Worm (Caenorhabditis elegans): ENCODE data around the gene lelo-2.

lelo-2 gene

DNA sequence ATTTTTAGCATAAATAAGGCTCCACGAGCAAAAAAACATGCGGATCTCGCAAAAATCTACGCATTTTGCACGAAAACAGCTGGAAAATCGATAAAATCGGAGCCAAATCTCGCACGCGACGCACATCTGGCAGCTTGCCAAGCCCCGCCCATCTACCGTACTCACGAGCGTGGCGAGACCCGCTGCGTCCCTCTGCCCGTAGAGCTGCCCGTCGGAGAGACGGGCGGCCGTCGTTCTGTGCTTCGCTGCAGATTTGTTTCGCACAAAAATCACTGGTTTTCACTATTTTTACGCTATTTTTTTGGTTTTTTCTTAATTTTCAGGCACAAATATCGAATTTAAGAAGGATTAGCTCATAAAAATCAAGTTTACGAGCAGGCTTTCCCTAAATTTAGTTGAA lies 8.3 kb downstream of the lelo-2 start (continued):
- TF ChIP-seq ctbp-1 (GFP tag; IDR thresholded peaks at IDR 0.05) (peak; percentile 68), ZK337.2 (GFP tag; IDR thresholded peaks at IDR 0.05) (no peak), zfp-3 (GFP tag; conservative IDR thresholded peaks at IDR 0.05) (peak; percentile 84), nhr-77 (tag; optimal IDR thresholded peaks at IDR 0.05) (peak; percentile 87), unc-62 (GFP tag; optimal IDR thresholded peaks at IDR 0.05 in 1 of 2) (peak in 1 of 2 experiments; percentile 93), unc-62 (tag; optimal IDR thresholded peaks at IDR 0.05) (no peak), ceh-62 (tag; optimal IDR thresholded peaks at IDR 0.05) (no peak), daf-8 (GFP tag; IDR thresholded peaks at IDR 0.05) (no peak), nhr-111 (GFP tag; optimal IDR thresholded peaks at IDR 0.05) (no peak), zip-2 (tag; optimal IDR thresholded peaks at IDR 0.05) (no peak), spr-3 (GFP tag; optimal IDR thresholded peaks at IDR 0.05) (peak; percentile 60), ztf-7 (tag; optimal IDR thresholded peaks at IDR 0.05) (peak; percentile 24), lin-29 (GFP tag; IDR thresholded peaks at IDR 0.05) (0 out of 2 replicates have a peak, but pooled peaks have one; percentile 23), skn-1 (tag; optimal IDR thresholded peaks at IDR 0.05) (no peak), lir-3 (tag; optimal IDR thresholded peaks at IDR 0.05) (no peak), ZK546.5 (tag; optimal IDR thresholded peaks at IDR 0.05) (peak; percentile 51 to 94), spr-1 (tag; optimal IDR thresholded peaks at IDR 0.05) (peak; percentile 31), nhr-41 (GFP tag; IDR thresholded peaks at IDR 0.05) (no peak), mxl-3 (GFP tag; optimal IDR thresholded peaks at IDR 0.05) (peak; percentile 82), pqm-1 (tag; optimal IDR thresholded peaks at IDR 0.05) (peak; percentile 14), zfp-2 (tag; optimal IDR thresholded peaks at IDR 0.05) (peak; percentile 97), vab-7 (GFP tag; IDR thresholded peaks at IDR 0.05) (peak; percentile 45; the same call in 1 of the 2 replicates), daf-12 (tag; optimal IDR thresholded peaks at IDR 0.05) (no peak), madf-9 (GFP tag; conservative IDR thresholded peaks at IDR 0.05) (peak; percentile 74), fos-1 (tag; optimal IDR thresholded peaks at IDR 0.05) (no peak), unc-130 (GFP tag; optimal IDR thresholded peaks at IDR 0.05) (peak; percentile 58), ceh-44 (GFP tag; IDR thresholded peaks at IDR 0.05) (peak; percentile 76)

DNA sequence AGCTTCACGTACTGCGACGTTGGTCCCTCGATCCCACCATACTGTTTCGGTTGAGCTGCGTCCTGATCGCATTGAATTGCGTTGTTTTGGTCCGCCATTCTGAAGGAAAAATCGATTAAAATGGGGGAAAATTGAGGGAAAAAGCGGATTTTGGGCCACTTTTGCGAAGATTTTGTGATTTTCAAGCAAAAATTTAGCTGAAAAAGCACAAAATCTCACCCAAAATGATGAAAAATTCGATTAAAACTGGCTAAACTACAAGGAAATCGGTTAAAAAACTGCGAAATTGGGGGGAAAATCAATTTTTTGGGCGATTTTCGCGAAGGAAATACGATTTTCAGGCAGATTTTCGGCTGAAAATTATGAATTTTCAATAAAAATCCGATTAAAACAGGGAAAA lies 9.9 kb downstream of the lelo-2 start, which contains the start of gene elc-1:
TSS of gene elc-1 (minus strand) at position 101 of the 400 bp plus-strand sequence.
- no peak for TF ChIP-seq egl-27 (tag; optimal IDR thresholded peaks at IDR 0.05)
- TF ChIP-seq nhr-102 (tag; optimal IDR thresholded peaks at IDR 0.05) = no peak
- peak; percentile 87 for TF ChIP-seq aha-1 (tag)
- TF ChIP-seq egl-43 (GFP tag; IDR thresholded peaks at IDR 0.05) = no peak

DNA sequence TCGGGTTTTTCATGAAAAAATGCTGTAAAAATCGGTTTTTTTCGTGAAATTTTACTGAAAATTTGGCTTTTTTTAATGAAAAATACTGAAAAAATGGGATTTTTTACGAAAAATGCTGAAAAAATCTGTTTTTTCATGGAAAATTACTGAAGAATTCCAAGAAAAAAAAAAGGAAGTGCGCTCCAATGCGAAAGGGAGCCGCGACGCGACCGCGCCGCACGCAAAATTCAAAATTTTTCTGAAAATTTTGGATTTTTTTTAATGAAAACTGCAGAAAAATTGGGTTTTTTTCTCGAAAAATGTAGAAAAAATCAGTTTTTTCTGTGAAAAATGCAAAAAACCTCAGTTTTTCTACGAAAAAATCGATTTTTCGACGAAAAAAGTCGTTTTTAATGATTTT lies 10.5 kb downstream of the lelo-2 start:
- peak; percentile 61 for TF ChIP-seq lin-38 (GFP tag; IDR thresholded peaks at IDR 0.05)
- TF ChIP-seq nhr-41 (GFP tag; IDR thresholded peaks at IDR 0.05) = no peak

DNA sequence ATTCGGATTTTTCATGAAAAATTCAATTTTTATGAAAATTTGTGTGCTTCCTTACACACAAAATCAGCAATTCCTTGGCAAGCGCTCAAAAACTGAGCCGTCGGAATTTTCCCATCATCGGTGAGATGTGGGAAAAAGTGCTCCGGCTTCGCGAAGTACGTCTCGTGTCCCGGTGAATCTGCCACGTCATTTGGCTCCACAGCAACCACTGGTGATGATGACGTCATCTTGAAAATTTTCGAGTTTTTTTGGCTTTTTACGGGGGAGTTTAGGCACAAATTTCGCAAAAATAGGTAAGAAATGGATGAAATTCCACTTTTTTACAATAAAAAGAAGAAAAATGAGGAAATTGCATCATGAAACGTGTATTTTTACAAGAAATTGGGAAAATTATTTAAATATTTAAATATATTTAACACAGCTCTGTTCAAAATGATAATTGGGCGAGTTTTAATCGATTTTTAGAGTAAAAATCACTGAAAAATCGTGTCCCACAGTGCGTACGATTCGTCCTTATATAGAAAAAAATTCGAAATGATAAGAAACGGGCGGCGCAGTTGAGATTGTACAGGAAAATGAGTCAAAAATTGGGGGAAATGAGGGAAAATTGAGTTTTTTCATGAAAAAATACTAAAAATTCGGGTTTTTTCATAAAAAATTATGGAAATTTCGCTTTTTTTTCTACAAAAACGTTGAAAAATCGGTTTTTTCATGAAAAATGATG lies 13.0 kb downstream of the lelo-2 start, which contains the start of gene Y82E9BR.14:
TSS of gene Y82E9BR.14 (minus strand) at position 227 of the 724 bp plus-strand sequence.
- peak; percentile 14 for TF ChIP-seq T20F7.1 (GFP tag; optimal IDR thresholded peaks at IDR 0.05)
- no peak for TF ChIP-seq cey-2 (tag; optimal IDR thresholded peaks at IDR 0.05; ENCODE audit: borderline replicate concordance, insufficient read depth)
- TF ChIP-seq lir-3 (tag; optimal IDR thresholded peaks at IDR 0.05) = no peak
- no peak for TF ChIP-seq ces-1 (GFP tag; optimal IDR thresholded peaks at IDR 0.05)
- TF ChIP-seq Y48G9A.11 (GFP tag; IDR thresholded peaks at IDR 0.05) = no peak
- no peak for TF ChIP-seq nhr-76 (tag; optimal IDR thresholded peaks at IDR 0.05)
- no peak for TF ChIP-seq gei-8 (GFP tag; optimal IDR thresholded peaks at IDR 0.05)
- no peak for TF ChIP-seq Y105C5A.15 (GFP tag; IDR thresholded peaks at IDR 0.05)
- TF ChIP-seq lin-15B (tag; optimal IDR thresholded peaks at IDR 0.05) = no peak
- TF ChIP-seq mdl-1 (tag; optimal IDR thresholded peaks at IDR 0.05) = no peak
- TF ChIP-seq mxl-3 (GFP tag; optimal IDR thresholded peaks at IDR 0.05) = no peak
- TF ChIP-seq dmd-8 (GFP tag; IDR thresholded peaks at IDR 0.05) = no peak
- TF ChIP-seq ceh-44 (GFP tag; IDR thresholded peaks at IDR 0.05) = no peak
- peak; percentile 13 for TF ChIP-seq ama-1 (optimal IDR thresholded peaks at IDR 0.05)
- TF ChIP-seq ztf-11 (tag; optimal IDR thresholded peaks at IDR 0.05) = no peak
- TF ChIP-seq fkh-10 (GFP tag; optimal IDR thresholded peaks at IDR 0.05) = no peak
- no peak for TF ChIP-seq nhr-41 (GFP tag; IDR thresholded peaks at IDR 0.05)
- TF ChIP-seq dmd-9 (GFP tag; IDR thresholded peaks at IDR 0.05) = no peak
- TF ChIP-seq pqm-1 (tag; optimal IDR thresholded peaks at IDR 0.05) = peak; percentile 66
- no peak for TF ChIP-seq zag-1 (tag; optimal IDR thresholded peaks at IDR 0.05)
- TF ChIP-seq nhr-6 (tag; optimal IDR thresholded peaks at IDR 0.05) = no peak

Measured in whole organism, L4 larva.